Worm (Caenorhabditis elegans) whole organism, early embryonic: ENCODE measurements around the gene best-24.

Source experiments
- ama-1 ChIP-seq: fragments of 150-350 bp; optimal IDR thresholded peaks from 2 replicates; lab custom pipeline; 2014
- ceh-13 ChIP-seq: fragments of 200-800 bp; sonication (Bioruptor generic); optimal IDR thresholded peaks from 2 replicates; lab custom pipeline; 2018; ENCODE audit warnings: mild to moderate bottlenecking, missing genetic modification characterization, missing compliant biosample characterization
- sea-1 ChIP-seq: fragments of 200-800 bp; sonication (Bioruptor generic); conservative IDR thresholded peaks from 2 replicates; pipeline ENCODE4 v1.3.6; 2022; ENCODE audit warnings: missing genetic modification characterization, missing compliant biosample characterization
- tbx-11 ChIP-seq: fragments of 200-800 bp; sonication (Bioruptor generic); IDR thresholded peaks from 2 replicates; pipeline ENCODE4 v1.3.6; 2022; ENCODE audit warnings: missing genetic modification characterization, missing compliant biosample characterization

DNA sequence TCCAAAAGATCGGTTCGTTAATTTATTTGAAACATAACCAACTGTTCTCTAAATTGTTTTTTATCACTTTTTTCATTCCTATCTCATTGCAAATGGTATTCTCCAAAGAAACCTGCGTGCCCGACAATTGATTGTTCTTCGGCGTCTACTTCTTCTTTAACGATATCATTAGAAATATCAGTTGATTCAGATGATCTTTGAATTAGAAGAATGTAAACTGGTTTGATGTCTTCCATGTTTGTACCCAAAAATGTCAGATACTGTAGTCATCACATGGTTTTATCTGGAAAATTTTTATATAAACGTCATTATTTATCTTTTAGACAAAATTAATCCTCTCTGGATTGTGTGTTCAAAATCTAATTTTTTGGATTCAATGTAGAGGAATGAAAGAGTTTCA lies 3.1 kb upstream of the best-24 start:
- TF ChIP-seq ceh-13 (GFP tag; lab: Kevin White, UChicago) (no peak), sea-1 (GFP tag; lab: Robert Waterston, UW) (no peak), tbx-11 (no peak), ama-1 (no peak)
